Fruit fly (Drosophila melanogaster) whole organism, embryonic: Measurements from ENCODE around the gene CG34436.
A peak's percentile ranks its signal among the peaks of the same experiment; 100 is the strongest.

Experiments used
- Atf3 ChIP-seq: fragments of 200-800 bp; sonication (Bioruptor generic); optimal IDR thresholded peaks from 3 replicates; lab custom pipeline; 2016; ENCODE audit warnings: missing biosample characterization, missing genetic modification characterization
- CG10543 ChIP-seq: fragments of 200-800 bp; sonication (Bioruptor generic); optimal IDR thresholded peaks from 3 replicates; lab custom pipeline; 2017; ENCODE audit warnings: missing biosample characterization, mild to moderate bottlenecking, missing genetic modification characterization, moderate library complexity
- CG10959 ChIP-seq: fragments of 200-800 bp; sonication (Bioruptor generic); IDR thresholded peaks from 2 replicates; pipeline ENCODE4 v1.3.6; 2022; ENCODE audit warnings: missing biosample characterization, missing genetic modification characterization
- CG13296 ChIP-seq: fragments of 200-800 bp; sonication (Bioruptor generic); optimal IDR thresholded peaks from 3 replicates; lab custom pipeline; 2018; ENCODE audit warnings: missing biosample characterization, mild to moderate bottlenecking, missing genetic modification characterization
- CG13424 ChIP-seq: fragments of 200-800 bp; sonication (Bioruptor generic); optimal IDR thresholded peaks from 2 replicates; lab custom pipeline; 2019; ENCODE audit warnings: missing biosample characterization, mild to moderate bottlenecking, missing genetic modification characterization, moderate library complexity
- CG13894 ChIP-seq: fragments of 200-800 bp; sonication (Bioruptor generic); optimal IDR thresholded peaks from 3 replicates; lab custom pipeline; 2018; ENCODE audit warnings: missing biosample characterization, mild to moderate bottlenecking, missing genetic modification characterization, moderate library complexity
- CG14710 ChIP-seq: fragments of 200-800 bp; sonication (Bioruptor generic); optimal IDR thresholded peaks from 3 replicates; lab custom pipeline; 2019; ENCODE audit warnings: missing biosample characterization, mild to moderate bottlenecking, missing genetic modification characterization, moderate library complexity
- CG15479 ChIP-seq: fragments of 200-800 bp; sonication (Bioruptor generic); optimal IDR thresholded peaks from 3 replicates; lab custom pipeline; 2019; ENCODE audit warnings: missing biosample characterization, mild to moderate bottlenecking, missing genetic modification characterization, moderate library complexity
- CG1647 ChIP-seq: fragments of 200-800 bp; sonication (Bioruptor generic); optimal IDR thresholded peaks from 3 replicates; lab custom pipeline; 2016; ENCODE audit warnings: missing biosample characterization, missing genetic modification characterization
- CG18599 ChIP-seq: fragments of 200-800 bp; sonication (Bioruptor generic); optimal IDR thresholded peaks from 3 replicates; lab custom pipeline; 2017; ENCODE audit warnings: missing biosample characterization, missing genetic modification characterization, mild to moderate bottlenecking, moderate library complexity, missing genetic modification reagents
- CG6254 ChIP-seq: fragments of 200-800 bp; sonication (Bioruptor generic); optimal IDR thresholded peaks from 3 replicates; lab custom pipeline; 2017; ENCODE audit warnings: mild to moderate bottlenecking, missing biosample characterization, missing genetic modification reagents, missing genetic modification characterization
- CG7271 ChIP-seq: fragments of 200-800 bp; sonication (Bioruptor generic); optimal IDR thresholded peaks from 2 replicates; lab custom pipeline; 2018; ENCODE audit warnings: missing biosample characterization, mild to moderate bottlenecking, missing genetic modification characterization, moderate library complexity
- CG7556 ChIP-seq: fragments of 200-800 bp; sonication (Bioruptor generic); optimal IDR thresholded peaks from 2 replicates; lab custom pipeline; 2017; ENCODE audit warnings: missing biosample characterization, mild to moderate bottlenecking, missing genetic modification characterization
- CG7745 ChIP-seq: fragments of 200-800 bp; sonication (Bioruptor generic); optimal IDR thresholded peaks from 2 replicates; lab custom pipeline; 2018; ENCODE audit warnings: missing biosample characterization, mild to moderate bottlenecking, missing genetic modification characterization, moderate library complexity
- CG9817 ChIP-seq: fragments of 200-800 bp; sonication (Bioruptor generic); optimal IDR thresholded peaks from 2 replicates; lab custom pipeline; 2018; ENCODE audit warnings: missing biosample characterization, mild to moderate bottlenecking, missing genetic modification characterization, moderate library complexity
- Dfd ChIP-seq, 2 experiments: fragments of >200 bp; optimal IDR thresholded peaks; 2 replicates each; lab custom pipeline; 2017; ENCODE audit warnings: missing biosample characterization in 2 of 2, missing genetic modification characterization in 2 of 2
- Ets65A ChIP-seq: fragments of 200-800 bp; sonication (Bioruptor generic); peaks from one replicate; lab custom pipeline; 2016; ENCODE audit warnings: missing biosample characterization, missing genetic modification characterization
- Hr39 ChIP-seq: fragments of >200 bp; optimal IDR thresholded peaks from 2 replicates; lab custom pipeline; 2017
- MTF-1 ChIP-seq: fragments of 200-800 bp; sonication (Bioruptor generic); optimal IDR thresholded peaks from 2 replicates; lab custom pipeline; 2018; ENCODE audit warnings: missing biosample characterization, mild to moderate bottlenecking, missing genetic modification characterization, borderline replicate concordance
- Med ChIP-seq: fragments of 200-800 bp; sonication (Bioruptor generic); peaks from one replicate; lab custom pipeline; 2016; ENCODE audit warnings: missing biosample characterization, missing genetic modification characterization, mild to moderate bottlenecking, inconsistent platforms, moderate library complexity
- Pdp1 ChIP-seq, 2 experiments: fragments of 200-800 bp; sonication (Bioruptor generic); optimal IDR thresholded peaks; 3 replicates each; lab custom pipeline; 2016; ENCODE audit warnings: missing biosample characterization in 2 of 2, missing genetic modification characterization in 2 of 2, mild to moderate bottlenecking in 1 of 2, moderate library complexity in 1 of 2
- Ssrp ChIP-seq: fragments of 200-800 bp; sonication (Bioruptor generic); optimal IDR thresholded peaks from 2 replicates; lab custom pipeline; 2018; ENCODE audit warnings: missing biosample characterization, mild to moderate bottlenecking, missing genetic modification characterization, moderate library complexity
- Taf1 ChIP-seq: fragments of 200-800 bp; sonication (Bioruptor generic); IDR thresholded peaks from 2 replicates; pipeline ENCODE4 v1.3.6; 2022; ENCODE audit warnings: missing biosample characterization, missing genetic modification characterization
- Trl ChIP-seq, 3 experiments: fragments of >200 bp in 2 of 3; fragments of 200-800 bp in 1 of 3; sonication (Bioruptor generic) in 1 of 3; optimal IDR thresholded peaks; 2 replicates in 1 of 3; 3 replicates in 2 of 3; lab custom pipeline; 2016 to 2017; ENCODE audit warnings: missing biosample characterization in 1 of 3, missing genetic modification characterization in 1 of 3
- bcd ChIP-seq: fragments of 200-800 bp; sonication (Bioruptor generic); optimal IDR thresholded peaks from 2 replicates; lab custom pipeline; 2017; ENCODE audit warnings: missing biosample characterization, mild to moderate bottlenecking, missing genetic modification characterization
- cwo ChIP-seq: fragments of 200-800 bp; sonication (Bioruptor generic); optimal IDR thresholded peaks from 3 replicates; lab custom pipeline; 2017; ENCODE audit warnings: missing biosample characterization, missing genetic modification characterization, mild to moderate bottlenecking, moderate library complexity, missing genetic modification reagents
- eve ChIP-seq, 2 experiments: fragments of >200 bp; optimal IDR thresholded peaks; 2 replicates each; lab custom pipeline; 2017; ENCODE audit warnings: missing biosample characterization in 2 of 2, missing genetic modification characterization in 2 of 2
- ewg ChIP-seq: fragments of 200-800 bp; sonication (Bioruptor generic); optimal IDR thresholded peaks from 3 replicates; lab custom pipeline; 2017; ENCODE audit warnings: mild to moderate bottlenecking, missing biosample characterization, missing genetic modification reagents, missing genetic modification characterization
- fru ChIP-seq: fragments of >200 bp; optimal IDR thresholded peaks from 2 replicates; lab custom pipeline; 2017
- inv ChIP-seq: fragments of 200-800 bp; sonication (Bioruptor generic); IDR thresholded peaks from 2 replicates; pipeline ENCODE4 v1.3.6; 2022; ENCODE audit warnings: missing biosample characterization, missing genetic modification characterization; ENCODE audit not compliant: partially characterized antibody
- kni ChIP-seq: fragments of 200-800 bp; sonication (Bioruptor generic); optimal IDR thresholded peaks from 3 replicates; lab custom pipeline; 2017; ENCODE audit warnings: mild to moderate bottlenecking, missing biosample characterization, missing genetic modification reagents, missing genetic modification characterization
- lab ChIP-seq: fragments of 200-800 bp; sonication (Bioruptor generic); optimal IDR thresholded peaks from 3 replicates; lab custom pipeline; 2017; ENCODE audit warnings: missing biosample characterization, missing genetic modification characterization, mild to moderate bottlenecking, moderate library complexity, missing genetic modification reagents
- lbe ChIP-seq: fragments of 200-800 bp; sonication (Bioruptor generic); optimal IDR thresholded peaks from 2 replicates; lab custom pipeline; 2016; ENCODE audit warnings: missing biosample characterization, mild to moderate bottlenecking, missing genetic modification characterization
- nau ChIP-seq: fragments of 200-800 bp; sonication (Bioruptor generic); optimal IDR thresholded peaks from 3 replicates; lab custom pipeline; 2017; ENCODE audit warnings: missing biosample characterization, mild to moderate bottlenecking, missing genetic modification characterization, missing genetic modification reagents
- nom ChIP-seq: fragments of 200-800 bp; sonication (Bioruptor generic); optimal IDR thresholded peaks from 2 replicates; lab custom pipeline; 2017; ENCODE audit warnings: missing biosample characterization, missing genetic modification characterization, mild to moderate bottlenecking, moderate library complexity, missing genetic modification reagents
- psq ChIP-seq: fragments of 200-800 bp; sonication (Bioruptor generic); optimal IDR thresholded peaks from 2 replicates; lab custom pipeline; 2017; ENCODE audit warnings: missing biosample characterization, missing genetic modification characterization
- sc ChIP-seq, 3 experiments: fragments of >200 bp in 2 of 3; fragments of 200-800 bp in 1 of 3; sonication (Bioruptor generic) in 1 of 3; optimal IDR thresholded peaks; 2 replicates in 2 of 3; 3 replicates in 1 of 3; lab custom pipeline; 2017; ENCODE audit warnings: mild to moderate bottlenecking in 1 of 3, missing biosample characterization in 1 of 3, missing genetic modification characterization in 1 of 3, missing genetic modification reagents in 1 of 3
- sqz ChIP-seq: fragments of 200-800 bp; sonication (Bioruptor generic); optimal IDR thresholded peaks from 3 replicates; lab custom pipeline; 2018; ENCODE audit warnings: missing biosample characterization, mild to moderate bottlenecking, missing genetic modification characterization
- sug ChIP-seq: fragments of 200-800 bp; optimal IDR thresholded peaks from 2 replicates; lab custom pipeline; 2019; ENCODE audit warnings: missing biosample characterization, mild to moderate bottlenecking, missing genetic modification characterization, moderate library complexity
- tna ChIP-seq: fragments of 200-800 bp; sonication (Bioruptor generic); IDR thresholded peaks from 2 replicates; pipeline ENCODE4 v1.3.6; 2022; ENCODE audit warnings: missing biosample characterization, missing genetic modification characterization; ENCODE audit not compliant: partially characterized antibody
- zfh2 ChIP-seq: fragments of 200-800 bp; sonication (Bioruptor generic); optimal IDR thresholded peaks from 2 replicates; lab custom pipeline; 2016; ENCODE audit warnings: missing biosample characterization, missing genetic modification characterization

The CG34436 gene

DNA sequence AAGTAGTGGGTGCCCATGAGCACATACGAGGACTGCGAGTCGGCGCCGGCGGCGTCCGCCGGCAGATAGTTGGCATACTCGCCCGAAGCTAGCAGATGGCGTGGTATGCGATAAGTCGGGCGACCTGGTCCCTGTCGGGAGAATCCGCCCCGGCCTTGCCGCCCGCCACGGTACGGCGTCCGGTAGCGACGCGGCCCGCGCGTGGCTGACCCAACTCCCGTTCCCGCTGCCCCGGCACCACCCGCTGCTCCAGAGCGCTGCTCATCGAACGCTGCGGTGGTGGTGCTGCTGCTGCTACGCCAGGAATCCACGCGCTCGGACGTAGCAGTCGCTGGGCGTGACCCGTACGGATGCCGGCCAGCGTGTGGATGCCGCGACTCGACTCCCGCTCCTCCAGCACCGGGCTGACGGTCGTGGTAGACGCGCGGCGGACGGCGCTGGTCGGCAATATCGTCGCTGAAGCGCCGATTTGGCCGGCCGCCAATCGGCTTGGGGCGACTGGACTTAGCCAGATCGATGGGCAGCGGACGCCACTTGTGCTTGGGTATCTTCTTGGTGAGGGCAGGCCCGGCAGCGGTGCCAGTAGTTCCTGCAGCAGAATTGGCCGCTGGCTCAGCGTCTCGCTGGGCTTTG is 41.5 kb downstream of the CG34436 start (continued):
- TF ChIP-seq Pdp1 (GFP tag; optimal IDR thresholded peaks at IDR 0.05; lab: Kevin White, UChicago) (no peak), CG1647 (GFP tag; lab: Kevin White, UChicago) (no peak), inv (GFP tag; lab: Robert Waterston, UW) (no peak), Ssrp (tag; lab: Kevin White, UChicago) (no peak), CG7556 (no peak)

DNA sequence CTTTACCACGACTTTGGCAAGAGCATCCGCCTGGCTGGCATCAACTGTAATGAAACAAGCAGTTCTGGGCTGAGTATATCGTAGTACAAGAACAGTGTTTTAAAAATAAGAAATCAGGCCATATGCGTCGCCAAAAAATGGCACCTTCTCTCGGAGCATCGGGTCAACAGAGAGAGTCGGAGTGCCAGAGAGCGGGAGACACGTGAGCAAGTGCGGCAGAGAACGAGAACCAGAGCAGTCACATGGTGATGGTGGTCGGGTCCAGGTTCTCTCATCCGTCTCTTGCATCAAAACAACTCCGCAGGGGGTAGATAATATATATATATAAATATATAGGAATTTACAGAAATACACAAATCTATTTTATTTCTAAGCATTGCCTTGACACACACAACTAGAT is 42.5 kb downstream of the CG34436 start:
- TF ChIP-seq Taf1 (GFP tag; lab: Robert Waterston, UW) (no peak), sug (tag; lab: Kevin White, UChicago) (peak; percentile 89), lab (GFP tag; lab: Kevin White, UChicago) (no peak), CG6254 (GFP tag; lab: Kevin White, UChicago) (no peak), nom (GFP tag; lab: Kevin White, UChicago) (no peak), CG7745 (tag; lab: Kevin White, UChicago) (no peak), Trl (optimal IDR thresholded peaks at IDR 0.05; lab: Kevin White, UChicago) (peak; percentile 59 to 78), Trl (GFP tag; optimal IDR thresholded peaks at IDR 0.05; lab: Kevin White, UChicago) (no peak), MTF-1 (GFP tag; lab: Kevin White, UChicago) (no peak), CG10543 (GFP tag; lab: Kevin White, UChicago) (peak; percentile 5), cwo (peak; percentile 23), Med (GFP tag; lab: Kevin White, UChicago) (peak; percentile 1), sc (optimal IDR thresholded peaks at IDR 0.05; lab: Kevin White, UChicago) (no peak), sc (GFP tag; optimal IDR thresholded peaks at IDR 0.05; lab: Kevin White, UChicago) (no peak), CG10959 (GFP tag; lab: Robert Waterston, UW) (no peak), Hr39 (no peak), tna (GFP tag; lab: Robert Waterston, UW) (no peak)

DNA sequence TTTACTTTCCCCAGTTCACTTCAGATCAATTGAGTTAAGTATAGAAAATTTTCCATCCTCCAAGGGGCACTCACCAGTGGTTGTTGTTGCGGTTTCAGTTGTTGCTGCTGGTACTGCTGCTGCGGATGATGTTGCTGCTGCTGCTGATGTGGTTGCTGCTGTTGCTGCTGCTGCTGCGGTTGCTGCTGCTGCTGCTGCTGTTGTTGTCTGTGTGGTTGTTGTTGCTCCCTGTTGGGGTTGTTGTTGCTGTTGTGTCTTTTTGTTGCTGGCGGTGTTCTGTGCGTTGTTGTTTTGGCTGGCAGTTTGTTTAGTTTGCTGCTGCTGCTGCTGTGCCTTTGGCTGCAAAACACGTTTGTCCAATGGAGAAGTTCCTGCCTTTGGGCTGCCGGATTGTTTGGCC is 43.0 kb downstream of the CG34436 start:
- TF ChIP-seq lbe (GFP tag; lab: Kevin White, UChicago) (no peak), Dfd (GFP tag; optimal IDR thresholded peaks at IDR 0.05; lab: Kevin White, UChicago) (peak in 1 of 2 experiments; percentile 87), Taf1 (GFP tag; lab: Robert Waterston, UW) (no peak), Med (GFP tag; lab: Kevin White, UChicago) (peak; percentile 32), Ets65A (GFP tag; lab: Kevin White, UChicago) (peak; percentile 42)

DNA sequence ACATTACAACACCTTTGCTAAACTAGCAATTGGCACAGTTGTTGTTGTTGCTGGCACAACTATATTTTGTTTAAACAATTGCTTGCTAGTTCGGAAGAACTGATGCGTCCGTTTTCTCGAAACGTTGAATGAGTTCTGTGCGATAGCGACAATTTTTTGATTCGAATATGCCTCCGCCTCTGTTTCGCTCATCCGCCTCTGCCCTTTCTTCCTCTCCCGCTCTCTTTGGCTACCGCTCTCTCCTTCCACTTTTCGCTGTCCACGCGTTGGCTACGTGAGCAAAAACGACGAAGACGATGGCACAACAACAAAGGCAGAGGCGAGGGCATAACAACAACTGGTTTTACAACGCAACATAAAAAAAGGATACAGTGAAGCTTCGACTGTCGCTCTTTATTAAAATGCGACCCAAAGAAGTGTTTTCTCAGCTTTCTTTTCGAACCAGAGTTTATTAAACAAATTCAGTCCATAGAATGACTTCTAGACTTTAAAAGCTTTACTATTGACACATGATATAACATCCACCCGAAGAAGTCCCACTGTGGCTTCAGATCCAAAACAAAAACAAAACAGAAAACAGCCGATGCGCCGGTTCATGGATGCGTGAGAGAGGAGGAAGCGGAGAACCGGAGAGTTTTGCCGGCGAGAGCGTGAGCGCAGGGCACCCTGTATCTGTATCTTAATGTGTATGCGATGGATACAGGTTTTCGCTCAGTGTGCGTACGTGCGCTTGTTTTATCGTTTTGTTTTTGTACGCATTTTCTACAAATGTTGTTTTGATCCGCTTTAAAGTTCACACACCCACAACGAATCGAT is 44.0 kb downstream of the CG34436 start:
- TF ChIP-seq CG9817 = peak; percentile 99
- peak; percentile 99 for TF ChIP-seq nau (GFP tag; lab: Kevin White, UChicago)
- TF ChIP-seq CG18599 (GFP tag; lab: Kevin White, UChicago) = peak; percentile 100
- TF ChIP-seq CG13424 (tag; lab: Kevin White, UChicago) = peak; percentile 99
- peak; percentile 90 for TF ChIP-seq CG15479 (GFP tag; lab: Kevin White, UChicago)
- peak; percentile 96 for TF ChIP-seq kni (GFP tag; lab: Kevin White, UChicago)
- TF ChIP-seq CG14710 (tag; lab: Kevin White, UChicago) = peak; percentile 97
- peak; percentile 100 for TF ChIP-seq sqz
- no peak for TF ChIP-seq fru (lab: Kevin White, UChicago)
- TF ChIP-seq lab (GFP tag; lab: Kevin White, UChicago) = peak; percentile 100
- TF ChIP-seq bcd (GFP tag; lab: Kevin White, UChicago) = peak; percentile 99
- TF ChIP-seq zfh2 (GFP tag; lab: Kevin White, UChicago) = peak; percentile 100
- TF ChIP-seq eve (GFP tag; optimal IDR thresholded peaks at IDR 0.05; lab: Kevin White, UChicago) = peak in 1 of 2 experiments; percentile 89
- TF ChIP-seq psq (GFP tag; lab: Kevin White, UChicago) = peak; percentile 98
- TF ChIP-seq CG13296 (GFP tag; lab: Kevin White, UChicago) = peak; percentile 99
- peak; percentile 99 for TF ChIP-seq CG13894 (tag; lab: Kevin White, UChicago)
- TF ChIP-seq ewg (GFP tag; lab: Kevin White, UChicago) = peak; percentile 99
- TF ChIP-seq Atf3 (GFP tag; lab: Kevin White, UChicago) = peak; percentile 99
- peak; percentile 96 for TF ChIP-seq CG7271 (tag; lab: Kevin White, UChicago)
